Worm (Caenorhabditis elegans) whole organism, L4 larva: Measurements from ENCODE around the gene ZK688.9.

ENCODE experiments used
- D1046.2 ChIP-seq: fragments of 200-800 bp; sonication (Bioruptor generic); IDR thresholded peaks from 2 replicates; pipeline ENCODE4 v1.3.6; 2022; ENCODE audit warnings: missing genetic modification characterization, missing compliant biosample characterization
- F10B5.3 ChIP-seq: sonication (generic microtip); optimal IDR thresholded peaks from 2 replicates; lab custom pipeline; 2016; ENCODE audit warnings: mild to moderate bottlenecking, missing genetic modification characterization, missing compliant biosample characterization
- F44E2.7 ChIP-seq: fragments of 200-800 bp; sonication (Bioruptor generic); IDR thresholded peaks from 2 replicates; pipeline ENCODE4 v2.1.2; 2022; ENCODE audit warnings: missing genetic modification characterization, missing compliant biosample characterization
- R02D3.7 ChIP-seq: fragments of 150-350 bp; sonication (generic microtip); optimal IDR thresholded peaks from 3 replicates; lab custom pipeline; 2014; ENCODE audit warnings: missing biosample characterization, missing genetic modification characterization
- T20F7.1 ChIP-seq: fragments of 200-800 bp; sonication (Bioruptor generic); optimal IDR thresholded peaks from 2 replicates; lab custom pipeline; 2018; ENCODE audit warnings: mild to moderate bottlenecking, missing genetic modification characterization, missing compliant biosample characterization
- Y5F2A.4 ChIP-seq: fragments of 200-800 bp; sonication (Bioruptor generic); optimal IDR thresholded peaks from 2 replicates; lab custom pipeline; 2018; ENCODE audit warnings: mild to moderate bottlenecking, missing genetic modification characterization, missing compliant biosample characterization
- aly-2 ChIP-seq: sonication (generic microtip); optimal IDR thresholded peaks from 2 replicates; lab custom pipeline; 2018; ENCODE audit warnings: missing biosample characterization, missing genetic modification characterization
- arid-1 ChIP-seq: fragments of 200-800 bp; sonication (Bioruptor generic); conservative IDR thresholded peaks from 2 replicates; pipeline ENCODE4 v1.3.6; 2022; ENCODE audit warnings: missing genetic modification reagents, missing genetic modification characterization, missing compliant biosample characterization
- ceh-20 ChIP-seq: fragments of 200-800 bp; sonication (Bioruptor generic); IDR thresholded peaks from 2 replicates; pipeline ENCODE4 v1.3.6; 2022; ENCODE audit warnings: missing genetic modification reagents, missing genetic modification characterization, missing compliant biosample characterization
- daf-16 ChIP-seq, 3 experiments: sonication (generic microtip); optimal IDR thresholded peaks; 2 replicates each; lab custom pipeline; 2016 to 2017; ENCODE audit warnings: missing genetic modification characterization in 3 of 3, missing genetic modification reagents in 3 of 3, mild to moderate bottlenecking in 2 of 3, missing compliant biosample characterization in 2 of 3, missing biosample characterization in 1 of 3, moderate library complexity in 1 of 3
- daf-19 ChIP-seq: fragments of 200-800 bp; sonication (Bioruptor generic); conservative IDR thresholded peaks from 2 replicates; pipeline ENCODE4 v1.3.6; 2022; ENCODE audit warnings: missing genetic modification characterization, missing compliant biosample characterization
- dmd-8 ChIP-seq: fragments of 200-800 bp; sonication (Bioruptor generic); IDR thresholded peaks from 2 replicates; pipeline ENCODE4 v1.3.6; 2022; ENCODE audit warnings: missing genetic modification characterization, missing compliant biosample characterization
- dpl-1 ChIP-seq: fragments of 150-350 bp; optimal IDR thresholded peaks from 2 replicates; lab custom pipeline; 2014; ENCODE audit warnings: missing biosample characterization, missing genetic modification reagents, missing genetic modification characterization
- dve-1 ChIP-seq: sonication (generic microtip); optimal IDR thresholded peaks from 2 replicates; lab custom pipeline; 2017; ENCODE audit warnings: antibody characterized with exemption, mild to moderate bottlenecking, missing genetic modification characterization, missing compliant biosample characterization; ENCODE audit not compliant: insufficient read depth
- egl-27 ChIP-seq: sonication (generic microtip); optimal IDR thresholded peaks from 3 replicates; lab custom pipeline; 2017; ENCODE audit warnings: missing biosample characterization, missing genetic modification reagents, missing genetic modification characterization
- fkh-10 ChIP-seq: fragments of 150-350 bp; optimal IDR thresholded peaks from 2 replicates; lab custom pipeline; 2014; ENCODE audit warnings: missing biosample characterization, missing genetic modification reagents, missing genetic modification characterization
- hif-1 ChIP-seq, 2 experiments: sonication (generic microtip); optimal IDR thresholded peaks; 2 replicates each; lab custom pipeline; 2016 to 2017; ENCODE audit warnings: missing compliant biosample characterization in 2 of 2, missing genetic modification characterization in 2 of 2, missing genetic modification reagents in 2 of 2, missing genotype in 2 of 2, mild to moderate bottlenecking in 1 of 2
- hlh-11 ChIP-seq: fragments of 200-800 bp; sonication (Bioruptor generic); optimal IDR thresholded peaks from 2 replicates; lab custom pipeline; 2018; ENCODE audit warnings: mild to moderate bottlenecking, missing genetic modification characterization, missing compliant biosample characterization
- hlh-30 ChIP-seq: sonication (generic microtip); optimal IDR thresholded peaks from 2 replicates; lab custom pipeline; 2017; ENCODE audit warnings: antibody characterized with exemption, mild to moderate bottlenecking, missing genetic modification characterization, missing compliant biosample characterization; ENCODE audit not compliant: insufficient read depth
- hmg-1.1 ChIP-seq: fragments of 200-800 bp; sonication (Bioruptor generic); IDR thresholded peaks from 2 replicates; pipeline ENCODE4 v1.3.6; 2022; ENCODE audit warnings: missing genetic modification reagents, missing genetic modification characterization, missing compliant biosample characterization
- lsy-2 ChIP-seq, 2 experiments: fragments of 150-350 bp in 1 of 2; sonication (generic microtip) in 1 of 2; optimal IDR thresholded peaks; 2 replicates each; lab custom pipeline; 2014 to 2017; ENCODE audit warnings: missing biosample characterization in 2 of 2, missing genetic modification characterization in 2 of 2
- madf-5 ChIP-seq, 2 experiments: fragments of 200-800 bp; sonication (Bioruptor generic); IDR thresholded peaks; 2 replicates each; pipeline ENCODE4 v1.3.6; 2022; ENCODE audit warnings: missing compliant biosample characterization in 2 of 2, missing genetic modification characterization in 2 of 2
- mep-1 ChIP-seq: fragments of 150-350 bp; sonication (generic microtip); optimal IDR thresholded peaks from 3 replicates; lab custom pipeline; 2014; ENCODE audit warnings: missing biosample characterization, missing genetic modification characterization
- mes-2 ChIP-seq: sonication (generic microtip); optimal IDR thresholded peaks from 2 replicates; lab custom pipeline; 2016; ENCODE audit warnings: missing genotype, mild to moderate bottlenecking, missing genetic modification characterization, missing compliant biosample characterization; ENCODE audit not compliant: poor library complexity, severe bottlenecking
- nhr-102 ChIP-seq: sonication (generic microtip); optimal IDR thresholded peaks from 2 replicates; lab custom pipeline; 2016; ENCODE audit warnings: mild to moderate bottlenecking, missing genetic modification characterization, moderate library complexity, missing compliant biosample characterization
- nhr-237 ChIP-seq: sonication (generic microtip); optimal IDR thresholded peaks from 2 replicates; lab custom pipeline; 2017; ENCODE audit warnings: missing biosample characterization, missing genetic modification characterization
- saeg-2 ChIP-seq: fragments of 200-800 bp; sonication (Bioruptor generic); IDR thresholded peaks from 2 replicates; pipeline ENCODE4 v1.3.6; 2022; ENCODE audit warnings: missing genetic modification reagents, missing genetic modification characterization, missing compliant biosample characterization
- skn-1 ChIP-seq: fragments of 150-350 bp; optimal IDR thresholded peaks from 2 replicates; lab custom pipeline; 2014; ENCODE audit warnings: missing biosample characterization, missing genetic modification characterization
- snpc-4 ChIP-seq: fragments of 150-350 bp; optimal IDR thresholded peaks from 2 replicates; lab custom pipeline; 2014; ENCODE audit warnings: missing biosample characterization, missing genetic modification characterization
- unc-130 ChIP-seq: sonication (generic microtip); optimal IDR thresholded peaks from 2 replicates; lab custom pipeline; 2016; ENCODE audit warnings: missing genetic modification reagents, missing genetic modification characterization, missing compliant biosample characterization

Gene ZK688.9

DNA sequence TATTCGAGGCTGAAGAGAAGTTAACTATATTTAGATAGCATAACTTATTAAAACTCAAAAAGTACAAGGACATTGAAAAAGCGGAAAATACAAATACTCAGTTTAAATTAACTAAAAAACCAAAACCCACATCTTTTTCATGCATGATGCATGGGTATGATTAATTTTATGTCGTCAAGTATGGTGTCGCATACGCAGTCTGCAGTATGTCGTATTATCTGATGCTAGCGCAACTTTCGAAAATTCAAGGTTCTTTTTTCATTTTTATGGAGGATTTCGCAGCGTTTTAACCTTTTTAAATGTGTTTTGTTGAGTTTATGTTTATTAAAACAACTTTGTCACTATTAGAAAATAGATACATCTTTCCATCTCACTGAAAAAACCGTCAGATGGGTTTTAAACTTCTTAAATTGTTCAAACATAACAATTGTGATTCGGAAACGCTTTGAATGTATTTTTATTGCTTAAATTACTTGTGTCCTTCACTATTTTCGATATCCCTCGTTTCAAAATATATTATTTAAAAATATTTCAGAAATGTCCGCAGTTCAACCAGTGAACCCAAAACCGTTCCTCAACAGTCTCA is 21.2 kb downstream of the ZK688.9 start, which contains the start of gene snr-5:
Gene snr-5 (plus strand): TSS at position 536 of the 586 bp plus-strand sequence.
- no peak for TF ChIP-seq dve-1
- peak in 1 of 2 experiments; percentile 46 for TF ChIP-seq lsy-2 (tag; optimal IDR thresholded peaks at IDR 0.05; lab: Kevin White, UChicago)
- peak; percentile 29 for TF ChIP-seq dpl-1
- peak; percentile 48 for TF ChIP-seq mes-2 (tag; lab: Kevin White, UChicago)
- TF ChIP-seq daf-16 (GFP tag; optimal IDR thresholded peaks at IDR 0.05; lab: Kevin White, UChicago), result no peak
- TF ChIP-seq daf-16 (tag; optimal IDR thresholded peaks at IDR 0.05; lab: Kevin White, UChicago), result peak; percentile 10

DNA sequence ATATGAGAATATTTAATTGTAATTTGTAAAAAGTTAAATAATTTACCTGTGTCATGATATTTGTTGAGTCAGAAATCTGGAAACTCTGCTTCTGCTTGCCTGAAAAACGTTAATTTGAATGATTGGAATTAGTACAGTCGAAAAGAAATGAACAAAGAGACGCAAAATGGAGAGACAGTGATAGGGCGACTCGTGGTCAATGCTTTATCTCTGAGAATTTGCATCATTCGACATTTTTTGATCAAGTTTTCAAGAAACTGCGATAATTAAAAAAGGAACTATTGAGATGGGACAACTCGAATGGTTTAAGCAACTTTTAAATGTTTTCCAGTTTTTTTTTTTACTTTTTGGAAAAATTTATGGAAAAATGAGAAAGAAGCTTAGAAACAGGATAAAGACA is 21.9 kb downstream of the ZK688.9 start, which contains the start of gene cuc-1:
Gene cuc-1 (minus strand): TSS at position 101 of the 400 bp plus-strand sequence.
- no peak for TF ChIP-seq D1046.2 (GFP tag; lab: Robert Waterston, UW)
- TF ChIP-seq F44E2.7 (GFP tag; lab: Robert Waterston, UW), result no peak
- no peak for TF ChIP-seq skn-1 (tag; lab: Kevin White, UChicago)
- no peak for TF ChIP-seq R02D3.7 (tag; lab: Kevin White, UChicago)
- no peak for TF ChIP-seq Y5F2A.4 (GFP tag; lab: Kevin White, UChicago)
- TF ChIP-seq madf-5 (GFP tag; IDR thresholded peaks at IDR 0.05; lab: Robert Waterston, UW), result no peak
- TF ChIP-seq daf-19, result no peak
- no peak for TF ChIP-seq egl-27 (tag; lab: Kevin White, UChicago)
- no peak for TF ChIP-seq fkh-10 (GFP tag; lab: Kevin White, UChicago)
- TF ChIP-seq arid-1 (GFP tag; lab: Robert Waterston, UW), result no peak
- no peak for TF ChIP-seq daf-16 (GFP tag; optimal IDR thresholded peaks at IDR 0.05; lab: Kevin White, UChicago)
- TF ChIP-seq daf-16 (tag; optimal IDR thresholded peaks at IDR 0.05; lab: Kevin White, UChicago), result peak; percentile 5
- TF ChIP-seq saeg-2 (GFP tag; lab: Robert Waterston, UW), result no peak
- TF ChIP-seq snpc-4, result no peak
- TF ChIP-seq hlh-11 (tag; lab: Kevin White, UChicago), result peak; percentile 3
- no peak for TF ChIP-seq aly-2 (tag; lab: Kevin White, UChicago)
- TF ChIP-seq dmd-8 (GFP tag; lab: Robert Waterston, UW), result no peak
- TF ChIP-seq hlh-30 (tag; lab: Kevin White, UChicago), result peak; percentile 31

DNA sequence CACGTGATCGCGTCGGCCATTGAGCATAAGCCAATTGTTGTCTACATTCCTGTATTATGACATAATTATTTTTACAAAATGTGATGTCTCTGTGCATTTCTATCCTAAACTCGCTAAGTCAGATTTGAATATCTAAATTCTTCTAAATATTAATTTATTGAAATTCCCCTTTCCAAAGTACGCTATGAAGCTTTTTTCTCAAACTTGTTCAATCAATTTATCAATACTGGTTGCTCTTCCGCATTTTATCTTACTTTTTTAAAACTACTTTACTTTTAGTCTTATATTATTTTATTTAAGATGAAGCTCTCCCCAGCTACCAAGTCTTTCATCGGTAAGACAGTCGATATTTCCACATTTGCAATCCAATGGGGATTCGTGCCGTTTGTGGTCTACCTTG is 23.5 kb downstream of the ZK688.9 start, which contains the start of gene tomm-7:
Gene tomm-7 (plus strand): TSS at position 301 of the 400 bp plus-strand sequence.
- TF ChIP-seq hmg-1.1 (GFP tag; lab: Robert Waterston, UW), result no peak
- TF ChIP-seq ceh-20, result no peak
- TF ChIP-seq, all 104 proteins: peak for 0

DNA sequence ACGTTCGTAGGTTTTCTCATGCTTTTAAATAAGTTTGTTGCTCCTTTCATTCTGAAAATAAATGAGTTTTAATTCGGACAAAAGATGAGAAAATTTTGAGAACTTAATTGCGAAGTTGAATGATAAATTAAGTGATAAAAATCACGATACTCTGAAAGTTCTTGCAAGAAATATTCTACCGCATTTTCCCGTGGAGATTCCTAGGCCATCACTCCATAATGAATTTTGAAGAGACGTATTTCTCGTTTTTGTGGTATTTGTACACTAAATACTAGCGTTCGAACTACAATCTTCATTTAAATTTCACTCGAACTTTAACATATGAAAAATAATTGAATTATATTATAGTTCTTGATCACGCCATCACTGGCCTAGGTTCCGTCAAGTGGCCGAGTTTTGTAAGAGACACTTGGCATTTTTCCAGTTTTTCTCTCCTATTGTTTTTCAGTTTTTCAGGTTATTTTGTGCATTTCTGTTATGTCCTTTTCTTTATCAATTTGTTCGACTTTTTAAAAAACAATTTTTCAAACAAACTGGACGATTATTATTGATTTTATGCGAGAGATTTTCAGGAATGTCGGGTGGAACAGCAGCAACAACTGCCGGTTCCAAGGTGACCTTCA is 24.3 kb downstream of the ZK688.9 start, which contains the start of the genes coq-5 and ufm-1:
Gene coq-5 (minus strand): TSS at position 51 of the 623 bp plus-strand sequence.
Gene ufm-1 (plus strand): TSS at position 573 of the 623 bp plus-strand sequence.
- peak; percentile 3 for TF ChIP-seq nhr-102
- TF ChIP-seq nhr-237 (tag; lab: Kevin White, UChicago), result no peak
- TF ChIP-seq mep-1 (tag; lab: Kevin White, UChicago), result peak; percentile 1
- TF ChIP-seq dpl-1, result peak; percentile 31
- peak; percentile 58 for TF ChIP-seq T20F7.1
- peak in 1 of 2 experiments; percentile 18 for TF ChIP-seq lsy-2 (tag; optimal IDR thresholded peaks at IDR 0.05; lab: Kevin White, UChicago)
- TF ChIP-seq F10B5.3 (tag; lab: Kevin White, UChicago), result no peak
- peak; percentile 78 for TF ChIP-seq unc-130 (GFP tag; lab: Kevin White, UChicago)
- peak in 1 of 2 experiments; percentile 72 for TF ChIP-seq hif-1 (tag; optimal IDR thresholded peaks at IDR 0.05; lab: Kevin White, UChicago)
- TF ChIP-seq mes-2 (tag; lab: Kevin White, UChicago), result peak; percentile 35
